Worm (Caenorhabditis elegans): ENCODE data around the gene F21F8.5.
A peak's percentile ranks its signal among the peaks of the same experiment; 100 is the strongest.

F21F8.5 gene

DNA sequence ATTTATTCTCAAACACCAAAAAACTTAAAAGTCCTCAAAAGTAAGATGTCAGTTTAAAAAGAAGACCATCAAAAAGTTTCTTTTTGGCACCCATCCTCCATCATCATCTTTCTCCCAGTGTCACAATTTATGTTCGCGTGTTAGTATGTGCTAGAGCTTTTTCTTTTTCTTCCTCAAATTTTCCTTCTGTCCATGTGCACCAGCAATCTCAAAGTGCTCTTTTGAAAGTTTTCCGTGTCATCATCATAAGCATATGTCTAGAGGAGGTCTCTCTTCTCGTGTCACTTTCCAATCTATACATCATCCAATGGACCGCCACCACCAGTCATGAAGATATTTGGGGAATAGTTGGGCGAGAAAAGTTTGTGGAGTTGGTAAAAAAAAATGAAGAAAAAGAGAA is 15.1 kb downstream of the F21F8.5 start:
- TF ChIP-seq C34F6.9 (tag; optimal IDR thresholded peaks at IDR 0.05): peak; percentile 16
- TF ChIP-seq Y55F3AM.14 (GFP tag; optimal IDR thresholded peaks at IDR 0.05): no peak
- no peak for TF ChIP-seq unc-39 (tag; optimal IDR thresholded peaks at IDR 0.05)
- TF ChIP-seq elt-3 (tag; optimal IDR thresholded peaks at IDR 0.05): no peak
- TF ChIP-seq nhr-129 (tag; optimal IDR thresholded peaks at IDR 0.05): peak; percentile 18
- TF ChIP-seq nhr-10 (tag; optimal IDR thresholded peaks at IDR 0.05): no peak
- TF ChIP-seq lsy-2 (tag; optimal IDR thresholded peaks at IDR 0.05): no peak
- no peak for TF ChIP-seq sma-3 (GFP tag; optimal IDR thresholded peaks at IDR 0.05)
- TF ChIP-seq ztf-4 (tag; optimal IDR thresholded peaks at IDR 0.05): no peak
- TF ChIP-seq nhr-77 (tag; optimal IDR thresholded peaks at IDR 0.05): no peak

DNA sequence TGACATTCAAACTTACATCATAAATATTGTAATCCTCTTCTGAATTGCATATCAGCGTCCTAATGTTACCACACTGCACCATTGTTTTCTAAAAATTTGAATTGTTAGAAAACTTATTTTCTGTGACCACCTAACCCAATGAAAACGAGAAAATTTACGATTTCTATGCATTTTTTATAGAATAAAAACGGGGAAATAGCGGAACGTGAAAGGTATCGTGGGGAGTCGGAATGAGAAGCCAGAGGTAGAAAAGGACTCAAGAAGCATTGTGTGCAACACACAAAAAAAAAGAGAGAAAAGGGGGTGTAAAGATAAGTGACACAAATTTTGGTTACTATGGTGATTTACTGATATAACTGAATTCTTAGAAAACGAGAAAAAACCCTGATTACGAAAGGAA is 15.9 kb downstream of the F21F8.5 start, which contains the start of gene C16D9.6:
Gene C16D9.6, minus strand, starts transcription at position 101 of the 400 bp plus-strand sequence.
- TF ChIP-seq sma-9 (GFP tag; optimal IDR thresholded peaks at IDR 0.05) (no peak), sma-9 (tag; optimal IDR thresholded peaks at IDR 0.05) (no peak), unc-62 (GFP tag; optimal IDR thresholded peaks at IDR 0.05) (no peak), skn-1 (tag; optimal IDR thresholded peaks at IDR 0.05) (no peak), nhr-25 (tag; optimal IDR thresholded peaks at IDR 0.05) (no peak), elt-1 (tag; optimal IDR thresholded peaks at IDR 0.05) (no peak), ztf-1 (GFP tag; conservative IDR thresholded peaks at IDR 0.05) (no peak), nhr-21 (tag; optimal IDR thresholded peaks at IDR 0.05) (no peak), nhr-12 (tag; optimal IDR thresholded peaks at IDR 0.05) (no peak), ztf-4 (tag; optimal IDR thresholded peaks at IDR 0.05) (no peak), ZK546.5 (tag; optimal IDR thresholded peaks at IDR 0.05) (no peak), ama-1 (optimal IDR thresholded peaks at IDR 0.05) (no peak), unc-55 (GFP tag; optimal IDR thresholded peaks at IDR 0.05) (no peak), mbf-1 (tag; optimal IDR thresholded peaks at IDR 0.05) (no peak), gmeb-1 (tag; optimal IDR thresholded peaks at IDR 0.05) (no peak), nhr-11 (tag; optimal IDR thresholded peaks at IDR 0.05) (no peak), F13H6.1 (tag; optimal IDR thresholded peaks at IDR 0.05) (no peak), lin-39 (tag; optimal IDR thresholded peaks at IDR 0.05) (no peak), egl-27 (tag; optimal IDR thresholded peaks at IDR 0.05) (no peak), Y55F3AM.14 (GFP tag; optimal IDR thresholded peaks at IDR 0.05) (no peak)

DNA sequence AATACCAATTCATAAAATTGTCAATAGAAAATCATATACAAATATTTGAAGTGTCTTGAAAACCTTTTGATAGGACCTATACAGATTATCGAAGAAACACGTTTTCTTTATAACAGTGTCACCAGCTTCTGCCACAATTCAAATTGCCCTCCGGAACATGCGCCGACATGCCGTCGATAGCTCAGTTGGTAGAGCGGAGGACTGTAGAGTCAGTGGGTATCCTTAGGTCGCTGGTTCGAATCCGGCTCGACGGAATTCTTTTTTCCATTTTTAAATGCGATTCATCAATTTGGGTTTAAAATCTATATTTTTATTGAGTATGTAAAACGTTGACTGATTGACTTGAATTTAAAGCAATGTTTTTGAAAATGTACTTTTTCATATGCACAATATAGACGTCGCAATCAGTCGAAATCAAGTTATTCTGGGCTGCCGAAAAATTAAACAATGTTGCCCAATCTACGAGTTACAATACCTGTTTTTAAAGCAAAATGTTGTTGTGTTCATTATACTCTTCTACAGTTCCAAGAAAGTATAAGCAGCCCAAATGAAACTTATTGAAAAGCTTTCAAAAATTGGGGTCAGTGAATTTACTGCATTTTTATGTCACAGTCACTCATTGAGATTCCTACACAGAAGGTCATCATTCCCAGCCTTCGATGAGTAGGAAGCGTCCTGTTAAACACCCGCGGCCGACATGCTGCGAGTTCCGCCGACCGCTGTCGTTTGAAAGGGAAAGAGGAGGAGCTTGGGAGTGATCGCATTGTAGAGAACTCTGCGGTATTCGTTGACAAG is 18.6 kb downstream of the F21F8.5 start:
- TF ChIP-seq mab-5 (tag; optimal IDR thresholded peaks at IDR 0.05) (peak; percentile 19), lin-13 (GFP tag; optimal IDR thresholded peaks at IDR 0.05) (peak; percentile 65), egl-27 (tag; optimal IDR thresholded peaks at IDR 0.05) (peak; percentile 61), nhr-129 (tag; optimal IDR thresholded peaks at IDR 0.05) (peak; percentile 51), skn-1 (tag; optimal IDR thresholded peaks at IDR 0.05) (no peak), fos-1 (tag; optimal IDR thresholded peaks at IDR 0.05) (peak; percentile 82), nhr-21 (tag; optimal IDR thresholded peaks at IDR 0.05) (peak; percentile 77), sma-9 (GFP tag; optimal IDR thresholded peaks at IDR 0.05) (peak; percentile 85), sma-9 (tag; optimal IDR thresholded peaks at IDR 0.05) (no peak), nhr-11 (tag; optimal IDR thresholded peaks at IDR 0.05) (no peak), ama-1 (optimal IDR thresholded peaks at IDR 0.05) (peak; percentile 97), unc-55 (GFP tag; optimal IDR thresholded peaks at IDR 0.05) (peak; percentile 10), mdl-1 (tag; optimal IDR thresholded peaks at IDR 0.05) (peak; percentile 17 to 42), snpc-4 (tag; optimal IDR thresholded peaks at IDR 0.05) (peak; percentile 98), sem-4 (tag; optimal IDR thresholded peaks at IDR 0.05) (peak; percentile 37), C34F6.9 (tag; optimal IDR thresholded peaks at IDR 0.05) (peak; percentile 23), alr-1 (tag; optimal IDR thresholded peaks at IDR 0.05) (no peak), nhr-77 (tag; optimal IDR thresholded peaks at IDR 0.05) (peak; percentile 3), unc-62 (GFP tag; optimal IDR thresholded peaks at IDR 0.05) (peak; percentile 3), lsy-2 (tag; optimal IDR thresholded peaks at IDR 0.05) (peak; percentile 46 to 56), nhr-237 (tag; optimal IDR thresholded peaks at IDR 0.05) (peak; percentile 30), aly-2 (tag; optimal IDR thresholded peaks at IDR 0.05) (no peak), gmeb-1 (tag; optimal IDR thresholded peaks at IDR 0.05) (peak; percentile 84), dmd-4 (tag; optimal IDR thresholded peaks at IDR 0.05) (no peak), crh-2 (tag; optimal IDR thresholded peaks at IDR 0.05) (peak; percentile 78), ztf-1 (GFP tag; conservative IDR thresholded peaks at IDR 0.05) (no peak), nhr-23 (tag; optimal IDR thresholded peaks at IDR 0.05) (no peak), nhr-10 (tag; optimal IDR thresholded peaks at IDR 0.05) (no peak), ceh-16 (tag; optimal IDR thresholded peaks at IDR 0.05) (peak; percentile 2), ztf-4 (tag; optimal IDR thresholded peaks at IDR 0.05) (peak; percentile 42), ceh-82 (tag; optimal IDR thresholded peaks at IDR 0.05) (no peak), nhr-25 (tag; optimal IDR thresholded peaks at IDR 0.05) (peak; percentile 61), F13H6.1 (tag; optimal IDR thresholded peaks at IDR 0.05) (peak; percentile 68), sma-3 (GFP tag; optimal IDR thresholded peaks at IDR 0.05) (peak; percentile 92)
